Fruit fly (Drosophila melanogaster) whole organism, embryonic: ENCODE results near the gene Gcna.

Source experiments
- ATbp ChIP-seq: fragments of 200-800 bp; sonication (Bioruptor generic); optimal IDR thresholded peaks from 2 replicates; lab custom pipeline; 2017; ENCODE audit warnings: missing biosample characterization, mild to moderate bottlenecking, missing genetic modification characterization, missing genetic modification reagents
- B-H1 ChIP-seq: fragments of 200-800 bp; sonication (Bioruptor generic); IDR thresholded peaks from 3 replicates; pipeline ENCODE4 v1.3.6; 2022; ENCODE audit warnings: missing biosample characterization, missing genetic modification characterization
- B-H2 ChIP-seq: fragments of 200-800 bp; sonication (Bioruptor generic); optimal IDR thresholded peaks from 2 replicates; lab custom pipeline; 2018; ENCODE audit warnings: missing biosample characterization, mild to moderate bottlenecking, missing genetic modification characterization
- CG10431 ChIP-seq: fragments of 200-800 bp; sonication (Bioruptor generic); optimal IDR thresholded peaks from 3 replicates; lab custom pipeline; 2018; ENCODE audit warnings: missing biosample characterization, mild to moderate bottlenecking, missing genetic modification characterization
- CG10462 ChIP-seq: fragments of 200-800 bp; sonication (Bioruptor generic); optimal IDR thresholded peaks from 2 replicates; lab custom pipeline; 2016; ENCODE audit warnings: missing biosample characterization, missing genetic modification characterization
- CG12391 ChIP-seq: fragments of 200-800 bp; sonication (Bioruptor generic); optimal IDR thresholded peaks from 3 replicates; lab custom pipeline; 2018; ENCODE audit warnings: missing biosample characterization, mild to moderate bottlenecking, missing genetic modification characterization, moderate library complexity
- CG14860 ChIP-seq: fragments of 200-800 bp; sonication (Bioruptor generic); IDR thresholded peaks from 3 replicates; pipeline ENCODE4 v1.3.6; 2022; ENCODE audit warnings: missing biosample characterization, missing genetic modification characterization; ENCODE audit not compliant: partially characterized antibody
- CG16779 ChIP-seq: fragments of 200-800 bp; sonication (Bioruptor generic); IDR thresholded peaks from 2 replicates; pipeline ENCODE4 v1.3.6; 2022; ENCODE audit warnings: missing biosample characterization, missing genetic modification characterization
- CG16863 ChIP-seq: fragments of 200-800 bp; sonication (Bioruptor generic); optimal IDR thresholded peaks from 3 replicates; lab custom pipeline; 2016; ENCODE audit warnings: missing biosample characterization, missing genetic modification characterization
- CG17328 ChIP-seq: fragments of 200-800 bp; sonication (Bioruptor generic); IDR thresholded peaks from 2 replicates; pipeline ENCODE4 v1.3.6; 2022; ENCODE audit warnings: missing biosample characterization, missing genetic modification characterization
- CG17568 ChIP-seq: fragments of 200-800 bp; sonication (Bioruptor generic); optimal IDR thresholded peaks from 2 replicates; lab custom pipeline; 2018; ENCODE audit warnings: missing biosample characterization, mild to moderate bottlenecking, missing genetic modification characterization, moderate library complexity
- CG31388 ChIP-seq: fragments of 200-800 bp; sonication (Bioruptor generic); optimal IDR thresholded peaks from 2 replicates; lab custom pipeline; 2016; ENCODE audit warnings: missing biosample characterization, missing genetic modification characterization
- CG32772 ChIP-seq: fragments of 200-800 bp; sonication (Bioruptor generic); IDR thresholded peaks from 2 replicates; pipeline ENCODE4 v1.3.6; 2022; ENCODE audit warnings: missing biosample characterization, missing genetic modification characterization
- CG34376 ChIP-seq: fragments of 200-800 bp; sonication (Bioruptor generic); optimal IDR thresholded peaks from 2 replicates; lab custom pipeline; 2018; ENCODE audit warnings: missing biosample characterization, mild to moderate bottlenecking, missing genetic modification characterization
- CG4424 ChIP-seq: fragments of 200-800 bp; sonication (Bioruptor generic); optimal IDR thresholded peaks from 3 replicates; lab custom pipeline; 2016; ENCODE audit warnings: missing biosample characterization, missing genetic modification characterization
- CG4707 ChIP-seq: fragments of 200-800 bp; sonication (Bioruptor generic); optimal IDR thresholded peaks from 2 replicates; lab custom pipeline; 2018; ENCODE audit warnings: missing biosample characterization, mild to moderate bottlenecking, missing genetic modification characterization, moderate library complexity
- CG6654 ChIP-seq: fragments of 200-800 bp; sonication (Bioruptor generic); optimal IDR thresholded peaks from 2 replicates; lab custom pipeline; 2017; ENCODE audit warnings: missing biosample characterization, mild to moderate bottlenecking, missing genetic modification characterization
- CG6689 ChIP-seq: fragments of 200-800 bp; sonication (Bioruptor generic); IDR thresholded peaks from 2 replicates; pipeline ENCODE4 v1.3.6; 2022; ENCODE audit warnings: missing biosample characterization, missing genetic modification characterization
- CG6813 ChIP-seq: fragments of 200-800 bp; sonication (Bioruptor generic); optimal IDR thresholded peaks from 2 replicates; lab custom pipeline; 2017; ENCODE audit warnings: missing biosample characterization, missing genetic modification characterization, mild to moderate bottlenecking, moderate library complexity, missing genetic modification reagents
- CG7786 ChIP-seq: fragments of 200-800 bp; sonication (Bioruptor generic); optimal IDR thresholded peaks from 2 replicates; lab custom pipeline; 2016; ENCODE audit warnings: missing biosample characterization, missing genetic modification characterization
- CG9817 ChIP-seq: fragments of 200-800 bp; sonication (Bioruptor generic); optimal IDR thresholded peaks from 2 replicates; lab custom pipeline; 2018; ENCODE audit warnings: missing biosample characterization, mild to moderate bottlenecking, missing genetic modification characterization, moderate library complexity
- Dbx ChIP-seq: fragments of 200-800 bp; sonication (Bioruptor generic); IDR thresholded peaks from 3 replicates; pipeline ENCODE4 v1.3.6; 2022; ENCODE audit warnings: missing biosample characterization, missing genetic modification characterization
- Eip74EF ChIP-seq, 2 experiments: fragments of 200-800 bp in 1 of 2; fragments of >200 bp in 1 of 2; sonication (Bioruptor generic) in 1 of 2; optimal IDR thresholded peaks; 2 replicates each; lab custom pipeline; 2017 to 2019; ENCODE audit warnings: missing biosample characterization in 2 of 2, missing genetic modification characterization in 2 of 2, mild to moderate bottlenecking in 1 of 2, moderate library complexity in 1 of 2
- HHEX ChIP-seq: fragments of 200-800 bp; sonication (Bioruptor generic); optimal IDR thresholded peaks from 3 replicates; lab custom pipeline; 2017; ENCODE audit warnings: missing biosample characterization, mild to moderate bottlenecking, missing genetic modification characterization, missing genetic modification reagents
- Hsf ChIP-seq: fragments of 200-800 bp; sonication (Bioruptor generic); optimal IDR thresholded peaks from 3 replicates; lab custom pipeline; 2016; ENCODE audit warnings: missing biosample characterization, missing genetic modification characterization
- Jarid2 ChIP-seq: fragments of 200-800 bp; sonication (Bioruptor generic); optimal IDR thresholded peaks from 3 replicates; lab custom pipeline; 2017; ENCODE audit warnings: mild to moderate bottlenecking, missing biosample characterization, missing genetic modification reagents, missing genetic modification characterization
- Lpt ChIP-seq: fragments of >200 bp; optimal IDR thresholded peaks from 2 replicates; lab custom pipeline; 2018; ENCODE audit warnings: missing biosample characterization, missing genetic modification characterization
- Mes4 ChIP-seq: fragments of 200-800 bp; sonication (Bioruptor generic); optimal IDR thresholded peaks from 2 replicates; lab custom pipeline; 2016; ENCODE audit warnings: missing biosample characterization, missing genetic modification characterization
- Mrtf ChIP-seq: fragments of 200-800 bp; sonication (Bioruptor generic); IDR thresholded peaks from 3 replicates; pipeline ENCODE4 v1.3.6; 2022; ENCODE audit warnings: missing biosample characterization, missing genetic modification characterization
- Nf-YC ChIP-seq: fragments of 200-800 bp; optimal IDR thresholded peaks from 3 replicates; lab custom pipeline; 2019; ENCODE audit warnings: missing biosample characterization, mild to moderate bottlenecking, missing genetic modification characterization, moderate library complexity
- NfI ChIP-seq: fragments of 200-800 bp; sonication (Bioruptor generic); optimal IDR thresholded peaks from 3 replicates; lab custom pipeline; 2018; ENCODE audit warnings: missing biosample characterization, mild to moderate bottlenecking, missing genetic modification characterization, moderate library complexity
- Six4 ChIP-seq: fragments of 200-800 bp; sonication (Bioruptor generic); optimal IDR thresholded peaks from 2 replicates; lab custom pipeline; 2016; ENCODE audit warnings: missing biosample characterization, missing genetic modification characterization
- Stat92E ChIP-seq, 3 experiments: fragments of >200 bp in 2 of 3; fragments of 200-800 bp in 1 of 3; sonication (Bioruptor generic) in 1 of 3; optimal IDR thresholded peaks; 2 replicates each; lab custom pipeline; 2017 to 2019; ENCODE audit warnings: missing biosample characterization in 3 of 3, missing genetic modification characterization in 3 of 3, mild to moderate bottlenecking in 1 of 3, moderate library complexity in 1 of 3
- ase ChIP-seq: fragments of 200-800 bp; sonication (Bioruptor generic); IDR thresholded peaks from 3 replicates; pipeline ENCODE4 v1.3.6; 2022; ENCODE audit warnings: missing biosample characterization, missing genetic modification characterization
- az2 ChIP-seq: fragments of 200-800 bp; sonication (Bioruptor generic); optimal IDR thresholded peaks from 3 replicates; lab custom pipeline; 2016; ENCODE audit warnings: missing biosample characterization, missing genetic modification characterization
- ci ChIP-seq: fragments of 200-800 bp; sonication (Bioruptor generic); IDR thresholded peaks from 3 replicates; pipeline ENCODE4 v1.3.6; 2022; ENCODE audit warnings: missing biosample characterization, missing genetic modification characterization
- cwo ChIP-seq: fragments of 200-800 bp; sonication (Bioruptor generic); optimal IDR thresholded peaks from 3 replicates; lab custom pipeline; 2017; ENCODE audit warnings: missing biosample characterization, missing genetic modification characterization, mild to moderate bottlenecking, moderate library complexity, missing genetic modification reagents
- da ChIP-seq: fragments of 200-800 bp; sonication (Bioruptor generic); optimal IDR thresholded peaks from 2 replicates; lab custom pipeline; 2016; ENCODE audit warnings: missing biosample characterization, missing genetic modification characterization
- grau ChIP-seq: fragments of 200-800 bp; optimal IDR thresholded peaks from 3 replicates; lab custom pipeline; 2019; ENCODE audit warnings: missing biosample characterization, mild to moderate bottlenecking, missing genetic modification characterization, moderate library complexity
- her ChIP-seq: fragments of 200-800 bp; sonication (Bioruptor generic); optimal IDR thresholded peaks from 2 replicates; lab custom pipeline; 2016; ENCODE audit warnings: missing biosample characterization, missing genetic modification characterization
- klu ChIP-seq: fragments of 200-800 bp; sonication (Bioruptor generic); IDR thresholded peaks from 2 replicates; pipeline ENCODE4 v1.3.6; 2022; ENCODE audit warnings: missing biosample characterization, missing genetic modification characterization
- lov ChIP-seq, 2 experiments: fragments of 200-800 bp in 1 of 2; fragments of >200 bp in 1 of 2; sonication (Bioruptor generic) in 1 of 2; IDR thresholded peaks in 1 of 2; optimal IDR thresholded peaks in 1 of 2; 2 replicates in 1 of 2; 3 replicates in 1 of 2; pipeline versions ENCODE4 v1.3.6 to Lab custom; 2017 to 2022; ENCODE audit warnings: missing biosample characterization in 1 of 2, missing genetic modification characterization in 1 of 2
- pnt ChIP-seq: fragments of 200-800 bp; sonication (Bioruptor generic); optimal IDR thresholded peaks from 3 replicates; lab custom pipeline; 2016; ENCODE audit warnings: missing biosample characterization, missing genetic modification characterization
- psq ChIP-seq: fragments of 200-800 bp; sonication (Bioruptor generic); optimal IDR thresholded peaks from 2 replicates; lab custom pipeline; 2017; ENCODE audit warnings: missing biosample characterization, missing genetic modification characterization
- slbo ChIP-seq: fragments of 200-800 bp; sonication (Bioruptor generic); IDR thresholded peaks from 2 replicates; pipeline ENCODE4 v1.3.6; 2022; ENCODE audit warnings: missing biosample characterization, missing genetic modification characterization
- stc ChIP-seq: fragments of 200-800 bp; sonication (Bioruptor generic); IDR thresholded peaks from 2 replicates; pipeline ENCODE4 v1.3.6; 2022; ENCODE audit warnings: missing biosample characterization, missing genetic modification characterization
- z ChIP-seq: fragments of 200-800 bp; sonication (Bioruptor generic); IDR thresholded peaks from 3 replicates; pipeline ENCODE4 v1.3.6; 2022; ENCODE audit warnings: missing biosample characterization, missing genetic modification characterization
- zf30C ChIP-seq: fragments of 200-800 bp; sonication (Bioruptor generic); optimal IDR thresholded peaks from 3 replicates; lab custom pipeline; 2018; ENCODE audit warnings: missing biosample characterization, mild to moderate bottlenecking, missing genetic modification characterization

Gcna gene

dm6 chrX:1830396-1831218 lies 35.0 kb downstream of the Gcna start (continued):
- TF ChIP-seq ci (GFP tag; lab: Robert Waterston, UW): peak; percentile 99
- peak; percentile 79 for TF ChIP-seq psq (GFP tag; lab: Kevin White, UChicago)
- peak; percentile 96 for TF ChIP-seq CG12391 (tag; lab: Kevin White, UChicago)
- peak; percentile 94 for TF ChIP-seq HHEX
- peak; percentile 84 for TF ChIP-seq CG31388 (GFP tag; lab: Kevin White, UChicago)
- peak; percentile 93 for TF ChIP-seq CG16863
- peak; percentile 97 for TF ChIP-seq CG17328 (GFP tag; lab: Robert Waterston, UW)
- no peak for TF ChIP-seq lov (optimal IDR thresholded peaks at IDR 0.05; lab: Kevin White, UChicago)
- TF ChIP-seq lov (GFP tag; IDR thresholded peaks at IDR 0.05; lab: Robert Waterston, UW): peak; percentile 95
- TF ChIP-seq z (GFP tag; lab: Robert Waterston, UW): peak; percentile 72
- TF ChIP-seq her (GFP tag; lab: Kevin White, UChicago): peak; percentile 89
- no peak for TF ChIP-seq Lpt (GFP tag; lab: Kevin White, UChicago)
- peak; percentile 83 for TF ChIP-seq B-H2 (GFP tag; lab: Kevin White, UChicago)
- TF ChIP-seq CG16779 (GFP tag; lab: Robert Waterston, UW): peak; percentile 97
- peak; percentile 93 for TF ChIP-seq CG17568
- TF ChIP-seq CG6689 (GFP tag; lab: Robert Waterston, UW): peak; percentile 96
- TF ChIP-seq CG9817 (tag; lab: Kevin White, UChicago): peak; percentile 95
- peak; percentile 99 for TF ChIP-seq CG4707 (GFP tag; lab: Kevin White, UChicago)
- peak; percentile 95 for TF ChIP-seq NfI (GFP tag; lab: Kevin White, UChicago)
- TF ChIP-seq Nf-YC (tag; lab: Kevin White, UChicago): peak; percentile 88
- peak; percentile 55 for TF ChIP-seq CG14860 (GFP tag; lab: Robert Waterston, UW)
- peak; percentile 94 for TF ChIP-seq CG7786 (GFP tag; lab: Kevin White, UChicago)
- TF ChIP-seq B-H1 (GFP tag; lab: Robert Waterston, UW): peak; percentile 96
- TF ChIP-seq Dbx: peak; percentile 96
- peak in 1 of 2 experiments; percentile 91 for TF ChIP-seq Eip74EF (GFP tag; optimal IDR thresholded peaks at IDR 0.05; lab: Kevin White, UChicago)
- peak; percentile 82 for TF ChIP-seq CG10462
- TF ChIP-seq CG32772 (GFP tag; lab: Robert Waterston, UW): peak; percentile 96
- TF ChIP-seq da (GFP tag; lab: Kevin White, UChicago): peak; percentile 76
- peak; percentile 98 for TF ChIP-seq slbo (GFP tag; lab: Robert Waterston, UW)
- TF ChIP-seq CG10431: peak; percentile 67
- TF ChIP-seq CG34376 (GFP tag; lab: Kevin White, UChicago): peak; percentile 95
- TF ChIP-seq zf30C: peak; percentile 88
- peak; percentile 95 for TF ChIP-seq grau (tag; lab: Kevin White, UChicago)
- TF ChIP-seq CG6813: peak; percentile 95
- TF ChIP-seq ase (GFP tag; lab: Robert Waterston, UW): peak; percentile 97
- TF ChIP-seq CG4424 (GFP tag; lab: Kevin White, UChicago): peak; percentile 93
- peak; percentile 97 for TF ChIP-seq stc (GFP tag; lab: Robert Waterston, UW)
- TF ChIP-seq CG6654 (GFP tag; lab: Kevin White, UChicago): peak; percentile 83
- TF ChIP-seq az2: peak; percentile 94
- TF ChIP-seq Hsf (GFP tag; lab: Kevin White, UChicago): peak; percentile 94
- TF ChIP-seq pnt (GFP tag; lab: Kevin White, UChicago): peak; percentile 92
- TF ChIP-seq Jarid2 (GFP tag; lab: Kevin White, UChicago): peak; percentile 74
- peak; percentile 94 for TF ChIP-seq ATbp (GFP tag; lab: Kevin White, UChicago)
- TF ChIP-seq Stat92E (GFP tag; optimal IDR thresholded peaks at IDR 0.05; lab: Kevin White, UChicago): peak in 1 of 3 experiments; percentile 78
- TF ChIP-seq cwo (GFP tag; lab: Kevin White, UChicago): peak; percentile 100
- peak; percentile 88 for TF ChIP-seq klu
- peak; percentile 96 for TF ChIP-seq Mrtf (GFP tag; lab: Robert Waterston, UW)
- TF ChIP-seq Six4 (GFP tag; lab: Kevin White, UChicago): peak; percentile 88
- TF ChIP-seq Mes4: peak; percentile 89
